Fruit fly (Drosophila melanogaster): Measurements from ENCODE around the gene CG32486.

CG32486 gene

dm6 chr3L:3083329-3084083 lies 12.9 kb upstream of the CG32486 start (continued):
- TF ChIP-seq CG17186 (GFP tag; optimal IDR thresholded peaks at IDR 0.05) (peak; percentile 37), CG32772 (GFP tag; IDR thresholded peaks at IDR 0.05) (no peak), onecut (GFP tag; IDR thresholded peaks at IDR 0.05) (peak; percentile 70), emc (GFP tag; optimal IDR thresholded peaks at IDR 0.05) (no peak), peb (GFP tag; IDR thresholded peaks at IDR 0.05) (no peak), CG18619 (GFP tag; optimal IDR thresholded peaks at IDR 0.05) (peak; percentile 15), az2 (GFP tag; optimal IDR thresholded peaks at IDR 0.05) (no peak), CG13424 (tag; optimal IDR thresholded peaks at IDR 0.05) (peak; percentile 25), C15 (GFP tag; IDR thresholded peaks at IDR 0.05) (no peak), pzg (GFP tag; optimal IDR thresholded peaks at IDR 0.05) (peak; percentile 13), Oli (tag; optimal IDR thresholded peaks at IDR 0.05) (no peak), CG2712 (tag; optimal IDR thresholded peaks at IDR 0.05) (peak; percentile 24), CG14441 (GFP tag; IDR thresholded peaks at IDR 0.05) (peak; percentile 8; the same call in 1 of the 2 replicates), org-1 (GFP tag; optimal IDR thresholded peaks at IDR 0.05) (peak; percentile 54), sug (tag; optimal IDR thresholded peaks at IDR 0.05) (peak; percentile 94), BEAF-32 (GFP tag; optimal IDR thresholded peaks at IDR 0.05) (no peak), lbe (GFP tag; optimal IDR thresholded peaks at IDR 0.05) (peak; percentile 36), Deaf1 (tag; optimal IDR thresholded peaks at IDR 0.05) (no peak), CG6791 (GFP tag; IDR thresholded peaks at IDR 0.05; ENCODE audit: partially characterized antibody) (peak; percentile 67; the same call in 1 of the 3 replicates), nau (GFP tag; optimal IDR thresholded peaks at IDR 0.05) (peak; percentile 76), Fer1 (GFP tag; optimal IDR thresholded peaks at IDR 0.05) (peak; percentile 58), CG13287 (GFP tag; IDR thresholded peaks at IDR 0.05; ENCODE audit: partially characterized antibody) (no peak), ham (GFP tag; IDR thresholded peaks at IDR 0.05) (no peak), Ets65A (GFP tag) (peak; percentile 1), grau (tag; optimal IDR thresholded peaks at IDR 0.05) (peak; percentile 19), Sox102F (GFP tag; optimal IDR thresholded peaks at IDR 0.05) (no peak), Eip74EF (GFP tag; optimal IDR thresholded peaks at IDR 0.05) (no peak), CG4820 (GFP tag; optimal IDR thresholded peaks at IDR 0.05) (peak; percentile 59), dmrt11E (tag; optimal IDR thresholded peaks at IDR 0.05) (peak; percentile 54), CG8359 (GFP tag; optimal IDR thresholded peaks at IDR 0.05; ENCODE audit: borderline replicate concordance) (peak; percentile 54), chn (GFP tag; optimal IDR thresholded peaks at IDR 0.05) (no peak), Chrac-16 (GFP tag; optimal IDR thresholded peaks at IDR 0.05) (no peak), CG1647 (GFP tag; optimal IDR thresholded peaks at IDR 0.05) (no peak), CG31224 (GFP tag; IDR thresholded peaks at IDR 0.05) (no peak), CG1602 (GFP tag; optimal IDR thresholded peaks at IDR 0.05) (no peak), Dek (tag; optimal IDR thresholded peaks at IDR 0.05) (no peak), CG4617 (GFP tag; optimal IDR thresholded peaks at IDR 0.05; ENCODE audit: borderline replicate concordance) (no peak), prd (optimal IDR thresholded peaks at IDR 0.05) (no peak), prd (GFP tag; IDR thresholded peaks at IDR 0.05) (no peak), crc (GFP tag; optimal IDR thresholded peaks at IDR 0.05) (no peak), D19A (tag; optimal IDR thresholded peaks at IDR 0.05) (peak; percentile 23), insv (GFP tag; optimal IDR thresholded peaks at IDR 0.05) (no peak), CG3163 (GFP tag; optimal IDR thresholded peaks at IDR 0.05) (peak; percentile 28), Dip3 (GFP tag; optimal IDR thresholded peaks at IDR 0.05) (no peak), CG8089 (GFP tag; optimal IDR thresholded peaks at IDR 0.05) (peak; percentile 74), klu (GFP tag; IDR thresholded peaks at IDR 0.05) (no peak), CG13624 (GFP tag; optimal IDR thresholded peaks at IDR 0.05) (peak; percentile 91), CG17328 (GFP tag; IDR thresholded peaks at IDR 0.05) (peak; percentile 52; the same call in 1 of the 2 replicates), CG2120 (GFP tag; optimal IDR thresholded peaks at IDR 0.05) (no peak), CG10565 (GFP tag; optimal IDR thresholded peaks at IDR 0.05) (no peak)

Measured in whole organism, embryonic.